Fruit fly (Drosophila melanogaster): ENCODE data around the gene CG2187.

CG2187 gene

dm6 chr3R:31748093-31748996, 10.1 kb downstream of the CG2187 start:
- no peak for TF ChIP-seq lz (GFP tag; optimal IDR thresholded peaks at IDR 0.05)
- peak; percentile 12 for TF ChIP-seq esn (GFP tag; optimal IDR thresholded peaks at IDR 0.05)
- TF ChIP-seq Eip75B (GFP tag; optimal IDR thresholded peaks at IDR 0.05), result peak; percentile 51
- TF ChIP-seq ss (GFP tag; optimal IDR thresholded peaks at IDR 0.05), result peak; percentile 79 to 90
- no peak for TF ChIP-seq fd85E (GFP tag; optimal IDR thresholded peaks at IDR 0.05)
- no peak for TF ChIP-seq CG34406 (GFP tag; optimal IDR thresholded peaks at IDR 0.05)
- TF ChIP-seq CG15336 (GFP tag; IDR thresholded peaks at IDR 0.05), result no peak
- no peak for TF ChIP-seq CG11762 (GFP tag; optimal IDR thresholded peaks at IDR 0.05; ENCODE audit: insufficient read depth)
- TF ChIP-seq CG6792 (GFP tag; optimal IDR thresholded peaks at IDR 0.05), result peak; percentile 1
- peak; percentile 80 for TF ChIP-seq fkh (GFP tag; optimal IDR thresholded peaks at IDR 0.05)
- no peak for TF ChIP-seq CG6163 (GFP tag; IDR thresholded peaks at IDR 0.05)
- peak; percentile 31 for TF ChIP-seq CG3032 (tag; optimal IDR thresholded peaks at IDR 0.05)
- TF ChIP-seq CG32006 (GFP tag; optimal IDR thresholded peaks at IDR 0.05), result peak; percentile 15
- TF ChIP-seq CG6808 (GFP tag; optimal IDR thresholded peaks at IDR 0.05), result peak; percentile 79
- TF ChIP-seq Ets21C (GFP tag; optimal IDR thresholded peaks at IDR 0.05), result no peak
- TF ChIP-seq CG16779 (tag; optimal IDR thresholded peaks at IDR 0.05), result peak; percentile 75
- peak; percentile 63 for TF ChIP-seq svp (GFP tag)
- no peak for TF ChIP-seq acj6 (GFP tag; optimal IDR thresholded peaks at IDR 0.05)
- TF ChIP-seq vri (GFP tag; optimal IDR thresholded peaks at IDR 0.05), result peak; percentile 31
- no peak for TF ChIP-seq CG31627 (GFP tag; optimal IDR thresholded peaks at IDR 0.05)
- TF ChIP-seq Smox (GFP tag; optimal IDR thresholded peaks at IDR 0.05), result no peak
- peak; percentile 76 for TF ChIP-seq CG1621 (tag; optimal IDR thresholded peaks at IDR 0.05)
- no peak for TF ChIP-seq Sox15 (GFP tag; optimal IDR thresholded peaks at IDR 0.05)
- peak; percentile 62 for TF ChIP-seq Lpt (GFP tag; optimal IDR thresholded peaks at IDR 0.05)
- TF ChIP-seq CG11902 (GFP tag; optimal IDR thresholded peaks at IDR 0.05), result no peak
- TF ChIP-seq achi (GFP tag; optimal IDR thresholded peaks at IDR 0.05), result peak; percentile 2
- TF ChIP-seq Eip78C (GFP tag), result peak; percentile 72
- TF ChIP-seq spab (GFP tag; optimal IDR thresholded peaks at IDR 0.05), result peak; percentile 36
- no peak for TF ChIP-seq CG11294 (GFP tag; IDR thresholded peaks at IDR 0.05)
- peak; percentile 65 for TF ChIP-seq CG6276 (GFP tag; optimal IDR thresholded peaks at IDR 0.05)
- peak; percentile 83 for TF ChIP-seq dsx (GFP tag; optimal IDR thresholded peaks at IDR 0.05; ENCODE audit: poor library complexity, severe bottlenecking)
- no peak for TF ChIP-seq cyc (GFP tag; optimal IDR thresholded peaks at IDR 0.05)
- peak; percentile 73 for TF ChIP-seq CG9139 (GFP tag; optimal IDR thresholded peaks at IDR 0.05)
- TF ChIP-seq CG6854 (GFP tag; optimal IDR thresholded peaks at IDR 0.05), result peak; percentile 80
- no peak for TF ChIP-seq CG10631 (GFP tag; optimal IDR thresholded peaks at IDR 0.05)
- TF ChIP-seq CG3919 (GFP tag; optimal IDR thresholded peaks at IDR 0.05), result peak; percentile 33
- peak; percentile 52 for TF ChIP-seq Ets96B (tag; optimal IDR thresholded peaks at IDR 0.05)
- TF ChIP-seq CG8119 (GFP tag; IDR thresholded peaks at IDR 0.05), result no peak
- TF ChIP-seq Gug (GFP tag; IDR thresholded peaks at IDR 0.05), result no peak
- peak; percentile 38 for TF ChIP-seq Blimp-1 (GFP tag; optimal IDR thresholded peaks at IDR 0.05)
- TF ChIP-seq eg (GFP tag; IDR thresholded peaks at IDR 0.05), result no peak
- TF ChIP-seq CG10669 (GFP tag; optimal IDR thresholded peaks at IDR 0.05), result peak; percentile 35
- no peak for TF ChIP-seq topi (GFP tag; optimal IDR thresholded peaks at IDR 0.05)
- peak; percentile 54 for TF ChIP-seq Sox14 (GFP tag; optimal IDR thresholded peaks at IDR 0.05)
- peak; percentile 74 for TF ChIP-seq net (GFP tag; optimal IDR thresholded peaks at IDR 0.05)
- no peak for TF ChIP-seq fd59A (GFP tag; optimal IDR thresholded peaks at IDR 0.05)
- peak; percentile 5 for TF ChIP-seq CG8632 (GFP tag; optimal IDR thresholded peaks at IDR 0.05)
- no peak for TF ChIP-seq Met (GFP tag; optimal IDR thresholded peaks at IDR 0.05)

Data from whole organism, prepupa.